Worm (Caenorhabditis elegans) whole organism, L3 larva: ENCODE results near the gene ZK177.2.

Experiments
- R02D3.7 ChIP-seq: fragments of 150-350 bp; optimal IDR thresholded peaks from 2 replicates; lab custom pipeline; 2014; ENCODE audit warnings: missing biosample characterization, missing genetic modification characterization
- ZK546.5 ChIP-seq: sonication (generic microtip); optimal IDR thresholded peaks from 2 replicates; lab custom pipeline; 2017; ENCODE audit warnings: missing biosample characterization, missing genetic modification characterization
- aly-2 ChIP-seq: fragments of 150-350 bp; optimal IDR thresholded peaks from 2 replicates; lab custom pipeline; 2014; ENCODE audit warnings: missing biosample characterization, missing genetic modification characterization
- ceh-16 ChIP-seq: sonication (generic microtip); optimal IDR thresholded peaks from 2 replicates; lab custom pipeline; 2017; ENCODE audit warnings: missing biosample characterization, missing genetic modification characterization
- ceh-28 ChIP-seq: fragments of 150-350 bp; optimal IDR thresholded peaks from 2 replicates; lab custom pipeline; 2014; ENCODE audit warnings: missing biosample characterization, missing genetic modification reagents, missing genetic modification characterization
- egl-27 ChIP-seq: sonication (generic microtip); optimal IDR thresholded peaks from 4 replicates; lab custom pipeline; 2017; ENCODE audit warnings: missing biosample characterization, missing genetic modification reagents, missing genetic modification characterization
- elt-1 ChIP-seq: fragments of 150-350 bp; optimal IDR thresholded peaks from 2 replicates; lab custom pipeline; 2014; ENCODE audit warnings: missing biosample characterization, missing genetic modification characterization
- elt-2 ChIP-seq: sonication (generic microtip); optimal IDR thresholded peaks from 2 replicates; lab custom pipeline; 2016; ENCODE audit warnings: missing genetic modification reagents, mild to moderate bottlenecking, missing genetic modification characterization, missing compliant biosample characterization
- fkh-10 ChIP-seq: sonication (generic microtip); optimal IDR thresholded peaks from 2 replicates; lab custom pipeline; 2017; ENCODE audit warnings: missing biosample characterization, missing genetic modification reagents, missing genetic modification characterization
- fos-1 ChIP-seq: fragments of 150-350 bp; optimal IDR thresholded peaks from 2 replicates; lab custom pipeline; 2014; ENCODE audit warnings: missing biosample characterization, missing genetic modification characterization
- jun-1 ChIP-seq: fragments of 150-350 bp; optimal IDR thresholded peaks from 2 replicates; lab custom pipeline; 2014; ENCODE audit warnings: missing biosample characterization, missing genetic modification reagents, missing genetic modification characterization
- lin-15B ChIP-seq: fragments of 150-350 bp; optimal IDR thresholded peaks from 2 replicates; lab custom pipeline; 2014; ENCODE audit warnings: missing biosample characterization, missing genetic modification characterization
- mdl-1 ChIP-seq: fragments of 150-350 bp; optimal IDR thresholded peaks from 2 replicates; lab custom pipeline; 2014; ENCODE audit warnings: missing biosample characterization, missing genetic modification characterization
- mml-1 ChIP-seq: fragments of 150-350 bp; sonication (generic microtip); optimal IDR thresholded peaks from 3 replicates; lab custom pipeline; 2014; ENCODE audit warnings: missing biosample characterization, missing genetic modification characterization
- nfya-1 ChIP-seq: sonication (generic microtip); optimal IDR thresholded peaks from 2 replicates; lab custom pipeline; 2017; ENCODE audit warnings: missing genetic modification characterization, mild to moderate bottlenecking, missing compliant biosample characterization, antibody characterized with exemption, moderate library complexity; ENCODE audit not compliant: insufficient read depth
- nhr-12 ChIP-seq: fragments of 150-350 bp; optimal IDR thresholded peaks from 2 replicates; lab custom pipeline; 2014; ENCODE audit warnings: missing biosample characterization, missing genetic modification characterization
- nhr-25 ChIP-seq: sonication (generic microtip); optimal IDR thresholded peaks from 2 replicates; lab custom pipeline; 2017; ENCODE audit warnings: missing biosample characterization, missing genetic modification characterization
- nhr-28 ChIP-seq: fragments of 150-350 bp; optimal IDR thresholded peaks from 2 replicates; lab custom pipeline; 2014; ENCODE audit warnings: missing biosample characterization, missing genetic modification characterization
- nhr-43 ChIP-seq: sonication (generic microtip); optimal IDR thresholded peaks from 2 replicates; lab custom pipeline; 2016; ENCODE audit warnings: mild to moderate bottlenecking, missing genetic modification characterization, missing compliant biosample characterization; ENCODE audit not compliant: poor library complexity, severe bottlenecking
- nhr-76 ChIP-seq: fragments of 150-350 bp; sonication (generic microtip); optimal IDR thresholded peaks from 5 replicates; lab custom pipeline; 2014; ENCODE audit warnings: missing biosample characterization, missing genetic modification characterization
- pha-4 ChIP-seq: fragments of 150-350 bp; optimal IDR thresholded peaks from 2 replicates; lab custom pipeline; 2014; ENCODE audit warnings: missing biosample characterization, missing genetic modification reagents, missing genetic modification characterization
- pqm-1 ChIP-seq: fragments of 150-350 bp; optimal IDR thresholded peaks from 2 replicates; lab custom pipeline; 2017; ENCODE audit warnings: missing biosample characterization, missing genetic modification characterization, inconsistent platforms
- sea-2 ChIP-seq: fragments of 150-350 bp; sonication (generic microtip); optimal IDR thresholded peaks from 4 replicates; lab custom pipeline; 2014; ENCODE audit warnings: missing biosample characterization, missing genetic modification reagents, missing genetic modification characterization
- tbx-2 ChIP-seq: sonication (generic microtip); optimal IDR thresholded peaks from 2 replicates; lab custom pipeline; 2016; ENCODE audit warnings: mild to moderate bottlenecking, missing genetic modification characterization, missing compliant biosample characterization
- unc-39 ChIP-seq: sonication (generic microtip); optimal IDR thresholded peaks from 4 replicates; lab custom pipeline; 2017; ENCODE audit warnings: missing biosample characterization, missing genetic modification characterization
- unc-62 ChIP-seq: fragments of 150-350 bp; sonication (generic microtip); optimal IDR thresholded peaks from 4 replicates; lab custom pipeline; 2014; ENCODE audit warnings: missing biosample characterization, missing genetic modification reagents, missing genetic modification characterization
- ztf-11 ChIP-seq: fragments of 150-350 bp; optimal IDR thresholded peaks from 2 replicates; lab custom pipeline; 2014; ENCODE audit warnings: missing biosample characterization, missing genetic modification characterization
- ztf-4 ChIP-seq: fragments of 150-350 bp; optimal IDR thresholded peaks from 2 replicates; lab custom pipeline; 2014; ENCODE audit warnings: missing biosample characterization, missing genetic modification characterization

Gene ZK177.2

DNA sequence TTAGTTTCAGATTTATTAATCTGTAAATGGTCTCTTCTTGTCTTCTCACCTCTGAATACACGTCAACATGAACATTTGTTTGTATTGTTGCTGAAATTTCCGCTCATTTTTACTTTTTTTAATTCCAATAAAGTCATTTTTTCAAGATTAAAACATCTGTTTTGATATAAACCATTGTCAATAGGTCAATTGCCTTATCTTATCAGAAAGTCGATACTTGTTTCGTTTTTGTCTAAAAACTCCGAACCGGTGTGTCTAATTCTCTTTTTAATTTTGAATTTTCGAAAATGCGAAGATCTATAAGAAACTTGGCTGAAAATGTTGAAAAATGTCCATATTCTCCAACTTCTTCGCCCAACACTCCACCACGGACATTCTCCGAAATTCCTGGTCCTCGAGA, 15.2 kb upstream of the ZK177.2 start, which contains the start of gene cyp-44A1:
Gene cyp-44A1, plus strand, starts transcription at position 285 of the 400 bp plus-strand sequence.
- peak; percentile 67 for TF ChIP-seq elt-2 (tag; lab: Kevin White, UChicago)
- no peak for TF ChIP-seq unc-39 (tag; lab: Kevin White, UChicago)

DNA sequence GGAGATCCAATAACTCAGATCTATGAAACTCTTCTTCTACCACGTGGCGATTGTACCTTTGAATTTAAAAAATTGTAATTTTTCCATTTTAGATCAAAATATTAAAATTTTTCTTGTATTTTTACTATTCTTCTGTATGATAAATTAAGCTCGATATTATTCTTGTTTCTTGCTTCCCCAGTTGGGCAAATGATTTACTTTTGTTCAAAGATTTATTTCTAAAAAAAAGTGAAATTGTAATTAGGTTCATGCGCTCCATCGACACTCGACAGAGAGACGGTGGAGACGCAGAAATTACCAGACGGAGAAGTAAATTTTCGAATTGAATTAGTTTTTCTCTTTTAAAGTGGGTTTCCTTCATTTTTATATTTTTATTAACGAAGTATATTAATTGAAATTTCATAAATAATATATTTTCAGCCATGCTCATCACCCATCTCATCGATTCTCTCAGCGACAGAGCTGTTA, 13.2 kb upstream of the ZK177.2 start, which contains the start of gene npp-24:
Gene npp-24, plus strand, starts transcription at position 51 of the 468 bp plus-strand sequence.
- no peak for TF ChIP-seq nhr-43 (tag; lab: Kevin White, UChicago)
- TF ChIP-seq lin-15B (tag; lab: Kevin White, UChicago) = peak; percentile 1
- TF ChIP-seq pha-4 (tag; lab: Kevin White, UChicago) = peak; percentile 27
- peak; percentile 23 for TF ChIP-seq elt-2 (tag; lab: Kevin White, UChicago)
- TF ChIP-seq nhr-76 = no peak

ce11 chrII:5511417-5512353, 7.3 kb upstream of the ZK177.2 start:
- TF ChIP-seq jun-1 (tag; lab: Kevin White, UChicago) = no peak
- peak; percentile 2 for TF ChIP-seq lin-15B (tag; lab: Kevin White, UChicago)
- TF ChIP-seq nfya-1 = peak; percentile 64
- peak; percentile 38 for TF ChIP-seq pha-4 (tag; lab: Kevin White, UChicago)
- peak; percentile 63 for TF ChIP-seq elt-1 (tag; lab: Kevin White, UChicago)
- TF ChIP-seq nhr-25 (tag; lab: Kevin White, UChicago) = peak; percentile 39
- no peak for TF ChIP-seq ceh-16 (tag; lab: Kevin White, UChicago)
- no peak for TF ChIP-seq mdl-1
- no peak for TF ChIP-seq pqm-1

DNA sequence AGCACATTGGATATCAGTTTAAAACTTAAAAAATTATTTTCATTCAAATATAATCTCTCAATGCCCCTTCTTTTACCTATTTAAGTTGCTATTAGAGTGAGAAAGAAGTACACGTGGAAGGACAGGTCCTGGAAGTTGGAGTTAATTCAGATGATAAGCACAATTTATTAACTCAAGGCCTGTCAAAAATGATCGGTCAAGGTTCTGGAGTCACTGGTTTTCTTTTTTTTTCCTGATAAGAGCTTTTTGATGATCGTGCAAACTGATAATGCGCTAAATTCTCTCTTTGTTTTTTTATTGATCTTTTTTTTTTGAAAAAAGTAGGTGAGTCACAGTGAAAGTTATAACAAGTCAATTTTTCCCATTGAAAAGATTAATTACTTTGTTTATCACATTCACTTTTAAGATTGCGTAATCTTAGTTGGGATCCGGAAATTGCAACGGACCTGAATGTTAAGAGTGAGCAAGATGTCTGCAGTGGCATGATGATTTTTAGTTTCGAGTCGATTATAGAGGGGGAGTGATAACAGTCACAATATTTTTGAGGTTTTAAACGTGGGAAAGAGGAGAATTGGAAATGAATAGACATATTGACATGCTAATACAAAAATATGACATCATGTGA, 6.4 kb upstream of the ZK177.2 start:
- TF ChIP-seq aly-2 (tag; lab: Kevin White, UChicago) (no peak), jun-1 (tag; lab: Kevin White, UChicago) (no peak), elt-2 (tag; lab: Kevin White, UChicago) (peak; percentile 100), ZK546.5 (tag; lab: Kevin White, UChicago) (no peak), tbx-2 (tag; lab: Kevin White, UChicago) (no peak), egl-27 (tag; lab: Kevin White, UChicago) (no peak), unc-62 (GFP tag; lab: Kevin White, UChicago) (no peak), pqm-1 (peak; percentile 68)

ce11 chrII:5514846-5515245, 4.2 kb upstream of the ZK177.2 start, which contains the start of gene sahd-1:
Gene sahd-1 (minus strand): TSS chrII:5514945.
- TF ChIP-seq elt-2 (tag; lab: Kevin White, UChicago) = peak; percentile 64
- TF ChIP-seq pqm-1 = peak; percentile 38
- TF ChIP-seq aly-2 (tag; lab: Kevin White, UChicago) = no peak
- TF ChIP-seq R02D3.7 (tag; lab: Kevin White, UChicago) = no peak
- TF ChIP-seq jun-1 (tag; lab: Kevin White, UChicago) = no peak
- no peak for TF ChIP-seq fos-1 (tag; lab: Kevin White, UChicago)

ce11 chrII:5515542-5515941, 3.5 kb upstream of the ZK177.2 start, which contains the start of gene ZK177.3:
Gene ZK177.3 (plus strand): TSS chrII:5515842.
- TF ChIP-seq elt-2 (tag; lab: Kevin White, UChicago) = peak; percentile 65
- TF ChIP-seq jun-1 (tag; lab: Kevin White, UChicago) = no peak
- no peak for TF ChIP-seq tbx-2 (tag; lab: Kevin White, UChicago)
- TF ChIP-seq, all 47 proteins: peak for 1

ce11 chrII:5517643-5518042, 1.4 kb upstream of the ZK177.2 start, which contains the start of gene ZK177.9:
Gene ZK177.9 (minus strand): TSS chrII:5517743.
- no peak for TF ChIP-seq nhr-28 (tag; lab: Kevin White, UChicago)
- no peak for TF ChIP-seq unc-39 (tag; lab: Kevin White, UChicago)
- TF ChIP-seq ztf-11 (tag; lab: Kevin White, UChicago) = no peak
- TF ChIP-seq nfya-1 = no peak
- no peak for TF ChIP-seq mml-1
- TF ChIP-seq ceh-28 (tag; lab: Kevin White, UChicago) = no peak
- no peak for TF ChIP-seq sea-2 (GFP tag; lab: Kevin White, UChicago)
- TF ChIP-seq nhr-12 (tag; lab: Kevin White, UChicago) = no peak
- TF ChIP-seq mdl-1 = no peak
- TF ChIP-seq fkh-10 = no peak
- TF ChIP-seq ceh-16 (tag; lab: Kevin White, UChicago) = no peak
- TF ChIP-seq elt-2 (tag; lab: Kevin White, UChicago) = no peak
- TF ChIP-seq ztf-4 = no peak
- TF ChIP-seq nhr-25 (tag; lab: Kevin White, UChicago) = no peak
- TF ChIP-seq tbx-2 (tag; lab: Kevin White, UChicago) = no peak
- TF ChIP-seq elt-1 (tag; lab: Kevin White, UChicago) = no peak
- TF ChIP-seq nhr-76 = no peak
- TF ChIP-seq, all 47 proteins: peak for 0
